Worm (Caenorhabditis elegans): ENCODE results near the gene ins-12.

- TF ChIP-seq ahr-1 (tag; optimal IDR thresholded peaks at IDR 0.05) (no peak), ama-1 (optimal IDR thresholded peaks at IDR 0.05) (no peak), che-1 (tag; optimal IDR thresholded peaks at IDR 0.05) (no peak), nhr-11 (tag; optimal IDR thresholded peaks at IDR 0.05) (no peak), K09A11.1 (tag; optimal IDR thresholded peaks at IDR 0.05; ENCODE audit: insufficient read depth) (no peak), lin-11 (tag; optimal IDR thresholded peaks at IDR 0.05) (no peak)
Measured at ce11 chrII:5572082-5572746, 17.8 kb downstream of the ins-12 start.

Measured in whole organism, late embryonic.